Worm (Caenorhabditis elegans): Measurements from ENCODE around the gene irg-2.

The irg-2 gene

DNA sequence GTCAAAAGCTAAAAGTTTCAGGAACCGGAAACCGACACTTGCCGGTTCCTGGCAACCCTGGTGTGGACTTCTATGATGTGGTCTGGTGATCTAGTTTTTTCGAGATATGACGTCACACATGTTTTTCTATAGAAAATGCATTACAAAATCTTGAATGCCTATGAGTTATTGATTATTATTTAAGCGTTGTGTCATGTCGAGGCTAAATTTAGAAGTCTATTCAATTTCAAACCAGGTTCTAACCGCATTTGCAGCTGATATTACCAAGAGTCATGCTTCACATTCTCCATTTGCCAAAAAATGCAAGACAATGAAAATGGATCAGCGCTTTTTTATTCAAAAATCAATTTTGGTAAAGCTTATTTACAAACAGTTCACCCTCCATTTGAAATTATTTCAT, 22.8 kb upstream of the irg-2 start, which contains the start of gene K09D9.3:
TSS of gene K09D9.3 (plus strand) at position 301 of the 400 bp plus-strand sequence.
- TF ChIP-seq T22C8.4 (GFP tag; IDR thresholded peaks at IDR 0.05): no peak

ce11 chrV:4021776-4022175, 20.2 kb upstream of the irg-2 start, which contains the start of gene K09D9.14:
Gene K09D9.14, minus strand, starts transcription at chrV:4021876.
- TF ChIP-seq med-1 (GFP tag; optimal IDR thresholded peaks at IDR 0.05; ENCODE audit: insufficient read depth) (no peak), flt-1 (GFP tag; IDR thresholded peaks at IDR 0.05) (no peak), cog-1 (tag; optimal IDR thresholded peaks at IDR 0.05) (no peak), T22C8.4 (GFP tag; IDR thresholded peaks at IDR 0.05) (no peak), klf-2 (GFP tag; conservative IDR thresholded peaks at IDR 0.05) (no peak), ref-1 (GFP tag; conservative IDR thresholded peaks at IDR 0.05) (no peak), ztf-23 (GFP tag; IDR thresholded peaks at IDR 0.05) (no peak), tab-1 (GFP tag; IDR thresholded peaks at IDR 0.05) (no peak), ztf-29 (GFP tag; IDR thresholded peaks at IDR 0.05) (no peak)

ce11 chrV:4022309-4022708, 19.7 kb upstream of the irg-2 start, which contains the start of gene cyp-35A3:
Gene cyp-35A3, plus strand, starts transcription at chrV:4022609.
- no peak for TF ChIP-seq ref-1 (GFP tag; conservative IDR thresholded peaks at IDR 0.05)
- TF ChIP-seq flt-1 (GFP tag; IDR thresholded peaks at IDR 0.05): no peak
- no peak for TF ChIP-seq tab-1 (GFP tag; IDR thresholded peaks at IDR 0.05)
- no peak for TF ChIP-seq ztf-29 (GFP tag; IDR thresholded peaks at IDR 0.05)
- TF ChIP-seq cog-1 (tag; optimal IDR thresholded peaks at IDR 0.05): no peak
- no peak for TF ChIP-seq T22C8.4 (GFP tag; IDR thresholded peaks at IDR 0.05)
- TF ChIP-seq ztf-23 (GFP tag; IDR thresholded peaks at IDR 0.05): no peak
- no peak for TF ChIP-seq klf-2 (GFP tag; conservative IDR thresholded peaks at IDR 0.05)
- TF ChIP-seq med-1 (GFP tag; optimal IDR thresholded peaks at IDR 0.05; ENCODE audit: insufficient read depth): no peak

DNA sequence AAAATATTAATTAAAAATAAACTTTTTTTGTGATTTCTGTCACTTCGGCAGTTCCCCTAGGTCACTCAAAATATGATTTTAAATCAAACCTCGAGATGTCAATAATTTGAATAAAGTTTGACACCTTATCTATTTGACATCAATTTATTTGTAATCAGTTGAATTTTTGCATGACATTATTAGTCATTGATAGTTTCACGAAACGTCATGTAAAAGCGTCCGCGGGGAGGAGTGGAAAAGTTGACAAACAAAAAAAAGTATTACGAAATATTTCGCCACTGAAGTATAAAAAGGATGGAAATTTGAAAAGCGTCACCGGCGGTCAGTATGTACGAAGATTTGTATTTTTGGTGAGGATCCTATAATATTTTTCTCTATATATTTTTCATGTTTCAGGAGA, 17.2 kb upstream of the irg-2 start, which contains the start of gene K09D9.1:
TSS of gene K09D9.1 (plus strand) at position 271 of the 400 bp plus-strand sequence.
- TF ChIP-seq cog-1 (tag; optimal IDR thresholded peaks at IDR 0.05) (no peak), ztf-29 (GFP tag; IDR thresholded peaks at IDR 0.05) (no peak), klf-2 (GFP tag; conservative IDR thresholded peaks at IDR 0.05) (no peak), flt-1 (GFP tag; IDR thresholded peaks at IDR 0.05) (no peak), T22C8.4 (GFP tag; IDR thresholded peaks at IDR 0.05) (no peak), tab-1 (GFP tag; IDR thresholded peaks at IDR 0.05) (no peak), med-1 (GFP tag; optimal IDR thresholded peaks at IDR 0.05; ENCODE audit: insufficient read depth) (no peak), ref-1 (GFP tag; conservative IDR thresholded peaks at IDR 0.05) (no peak), ztf-23 (GFP tag; IDR thresholded peaks at IDR 0.05) (no peak)

DNA sequence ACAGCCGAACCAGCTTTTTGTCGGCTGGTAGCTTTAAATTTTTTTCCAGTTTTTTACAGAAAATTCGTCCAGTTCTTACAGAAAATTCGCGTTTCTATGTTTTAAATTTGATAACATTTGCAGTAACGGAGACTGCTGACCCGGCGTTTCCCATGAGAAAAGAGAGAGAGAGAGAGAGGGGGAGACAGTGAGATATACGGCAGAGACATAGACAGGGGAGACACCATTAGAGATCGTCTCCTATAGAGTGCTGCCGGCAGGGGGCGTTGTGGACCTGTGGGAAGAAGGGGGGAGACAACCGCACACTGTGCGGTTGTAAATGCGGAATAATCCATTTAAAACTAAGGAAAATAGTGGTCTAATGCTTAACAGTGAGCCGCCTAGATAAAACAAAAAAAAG, 12.4 kb upstream of the irg-2 start:
- TF ChIP-seq tab-1 (GFP tag; IDR thresholded peaks at IDR 0.05) (no peak), med-1 (GFP tag; optimal IDR thresholded peaks at IDR 0.05; ENCODE audit: insufficient read depth) (peak; percentile 16), flt-1 (GFP tag; IDR thresholded peaks at IDR 0.05) (no peak), ref-1 (GFP tag; conservative IDR thresholded peaks at IDR 0.05) (0 out of 2 replicates have a peak, but pooled peaks have one; percentile 4), klf-2 (GFP tag; conservative IDR thresholded peaks at IDR 0.05) (0 out of 2 replicates have a peak, but pooled peaks have one; percentile 48), T22C8.4 (GFP tag; IDR thresholded peaks at IDR 0.05) (no peak), ztf-23 (GFP tag; IDR thresholded peaks at IDR 0.05) (no peak)

DNA sequence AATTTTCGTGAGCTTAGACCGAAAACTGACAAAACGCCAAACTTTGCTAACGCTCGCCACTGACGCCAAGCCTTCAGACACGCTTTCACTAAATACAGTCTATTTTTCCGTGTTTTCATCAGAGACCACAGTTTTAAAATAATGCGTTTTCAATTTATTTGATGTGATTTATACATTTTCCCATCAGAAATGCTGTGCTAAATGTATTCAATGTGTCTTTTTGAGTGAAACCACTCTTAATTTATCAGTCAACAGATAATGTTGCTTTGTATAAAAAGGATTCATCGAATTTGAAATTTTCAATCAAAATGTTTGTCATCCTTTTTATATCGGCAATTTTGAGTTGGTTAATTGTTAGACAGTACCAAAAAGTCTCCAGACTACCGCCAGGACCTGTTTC, 10.7 kb upstream of the irg-2 start, which contains the start of gene cyp-35A4:
TSS of gene cyp-35A4 (plus strand) at position 301 of the 400 bp plus-strand sequence.
- TF ChIP-seq med-1 (GFP tag; optimal IDR thresholded peaks at IDR 0.05; ENCODE audit: insufficient read depth): no peak
- TF ChIP-seq ztf-23 (GFP tag; IDR thresholded peaks at IDR 0.05): no peak
- no peak for TF ChIP-seq flt-1 (GFP tag; IDR thresholded peaks at IDR 0.05)
- TF ChIP-seq cog-1 (tag; optimal IDR thresholded peaks at IDR 0.05): no peak
- no peak for TF ChIP-seq ztf-29 (GFP tag; IDR thresholded peaks at IDR 0.05)
- no peak for TF ChIP-seq T22C8.4 (GFP tag; IDR thresholded peaks at IDR 0.05)
- TF ChIP-seq tab-1 (GFP tag; IDR thresholded peaks at IDR 0.05): no peak
- TF ChIP-seq ref-1 (GFP tag; conservative IDR thresholded peaks at IDR 0.05): no peak
- no peak for TF ChIP-seq klf-2 (GFP tag; conservative IDR thresholded peaks at IDR 0.05)

- TF ChIP-seq med-1 (GFP tag; optimal IDR thresholded peaks at IDR 0.05; ENCODE audit: insufficient read depth): no peak
- no peak for TF ChIP-seq ztf-23 (GFP tag; IDR thresholded peaks at IDR 0.05)
- no peak for TF ChIP-seq T22C8.4 (GFP tag; IDR thresholded peaks at IDR 0.05)
Measured at ce11 chrV:4034303-4034702, 7.7 kb upstream of the irg-2 start, which contains the start of gene C49G7.7. Gene C49G7.7, plus strand, starts transcription at chrV:4034476.

- TF ChIP-seq tab-1 (GFP tag; IDR thresholded peaks at IDR 0.05) (no peak), klf-2 (GFP tag; conservative IDR thresholded peaks at IDR 0.05) (no peak), med-1 (GFP tag; optimal IDR thresholded peaks at IDR 0.05; ENCODE audit: insufficient read depth) (no peak), ztf-29 (GFP tag; IDR thresholded peaks at IDR 0.05) (no peak), ztf-23 (GFP tag; IDR thresholded peaks at IDR 0.05) (no peak), flt-1 (GFP tag; IDR thresholded peaks at IDR 0.05) (no peak), ref-1 (GFP tag; conservative IDR thresholded peaks at IDR 0.05) (no peak)
Measured at ce11 chrV:4035811-4036210, 6.2 kb upstream of the irg-2 start, which contains the start of gene C49G7.13. Gene C49G7.13, plus strand, starts transcription at chrV:4036111.

DNA sequence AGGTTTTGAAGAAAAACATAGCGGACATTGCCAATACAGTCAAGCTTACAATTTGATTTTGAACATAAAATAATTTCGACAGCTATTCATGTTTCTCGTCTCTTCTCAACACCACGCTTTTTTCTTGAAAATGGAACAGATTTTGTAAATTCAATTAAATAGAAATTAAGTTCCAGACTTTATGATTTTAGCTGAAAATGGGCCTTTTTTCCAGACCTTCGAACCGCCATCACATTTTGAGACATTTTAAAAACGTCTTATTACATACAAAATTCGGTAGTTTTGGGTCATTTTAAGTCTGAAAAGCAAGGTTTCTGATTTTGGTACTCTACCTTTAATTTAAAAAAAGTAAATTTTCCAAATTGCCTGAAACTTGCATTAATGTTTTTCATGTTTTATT, 3.9 kb upstream of the irg-2 start, which contains the start of gene C49G7.12:
TSS of gene C49G7.12 (plus strand) at position 301 of the 400 bp plus-strand sequence.
- TF ChIP-seq T22C8.4 (GFP tag; IDR thresholded peaks at IDR 0.05) (no peak), med-1 (GFP tag; optimal IDR thresholded peaks at IDR 0.05; ENCODE audit: insufficient read depth) (no peak), klf-2 (GFP tag; conservative IDR thresholded peaks at IDR 0.05) (no peak), ztf-29 (GFP tag; IDR thresholded peaks at IDR 0.05) (no peak), tab-1 (GFP tag; IDR thresholded peaks at IDR 0.05) (no peak), cog-1 (tag; optimal IDR thresholded peaks at IDR 0.05) (no peak), ref-1 (GFP tag; conservative IDR thresholded peaks at IDR 0.05) (no peak), ztf-23 (GFP tag; IDR thresholded peaks at IDR 0.05) (no peak), flt-1 (GFP tag; IDR thresholded peaks at IDR 0.05) (no peak)

DNA sequence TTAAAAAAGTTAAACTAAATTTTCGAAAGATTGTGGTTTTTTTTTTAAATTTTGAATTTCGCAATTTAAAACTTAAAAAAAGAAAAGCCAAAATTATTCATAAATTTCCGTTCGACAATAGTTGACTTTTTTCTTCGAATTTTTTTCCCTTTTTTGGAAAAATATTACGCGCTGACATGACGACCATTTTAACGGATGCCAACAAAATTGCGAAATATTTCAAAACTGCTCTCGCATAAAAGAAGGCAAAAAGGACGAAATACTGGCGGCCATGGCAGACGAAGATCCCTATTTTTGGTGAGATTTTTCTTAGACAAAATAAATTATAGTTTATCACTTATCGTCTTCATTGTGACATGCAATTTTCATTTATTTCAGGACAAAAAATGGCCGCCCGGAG, 3.4 kb upstream of the irg-2 start:
- TF ChIP-seq ref-1 (GFP tag; conservative IDR thresholded peaks at IDR 0.05): no peak
- no peak for TF ChIP-seq T22C8.4 (GFP tag; IDR thresholded peaks at IDR 0.05)
- TF ChIP-seq ztf-29 (GFP tag; IDR thresholded peaks at IDR 0.05): no peak
- no peak for TF ChIP-seq klf-2 (GFP tag; conservative IDR thresholded peaks at IDR 0.05)
- TF ChIP-seq flt-1 (GFP tag; IDR thresholded peaks at IDR 0.05): no peak
- TF ChIP-seq ztf-23 (GFP tag; IDR thresholded peaks at IDR 0.05): no peak
- no peak for TF ChIP-seq med-1 (GFP tag; optimal IDR thresholded peaks at IDR 0.05; ENCODE audit: insufficient read depth)
- TF ChIP-seq tab-1 (GFP tag; IDR thresholded peaks at IDR 0.05): no peak
- no peak for TF ChIP-seq cog-1 (tag; optimal IDR thresholded peaks at IDR 0.05)
